Worm (Caenorhabditis elegans): Measurements from ENCODE around the gene ctsa-4.1.

DNA sequence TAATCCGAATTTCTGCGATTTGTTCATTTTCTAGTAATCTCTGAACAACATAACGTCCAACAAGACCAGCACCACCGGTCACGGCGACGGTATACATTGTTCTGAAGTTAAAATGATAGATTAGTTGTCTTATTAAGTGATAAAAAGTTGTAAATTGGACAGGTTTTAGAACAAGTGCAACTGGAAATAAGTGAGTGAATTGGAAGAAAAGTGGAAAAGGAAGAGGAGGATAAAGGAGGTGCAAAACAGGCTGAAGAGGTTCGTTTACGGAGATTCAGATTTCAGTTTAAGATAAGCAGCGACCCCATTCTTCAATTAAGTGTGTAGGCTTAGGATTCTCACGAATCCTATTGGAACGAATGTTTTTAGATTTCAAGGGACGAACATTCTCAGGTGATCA lies 7.9 kb upstream of the ctsa-4.1 start, which contains the start of gene C32D5.12:
- TF ChIP-seq tab-1 (GFP tag; IDR thresholded peaks at IDR 0.05) = no peak
- TF ChIP-seq med-1 (GFP tag; optimal IDR thresholded peaks at IDR 0.05; ENCODE audit: insufficient read depth) = no peak
- TF ChIP-seq T22C8.4 (GFP tag; IDR thresholded peaks at IDR 0.05) = no peak
- no peak for TF ChIP-seq ref-1 (GFP tag; conservative IDR thresholded peaks at IDR 0.05)
